Fruit fly (Drosophila melanogaster) whole organism, embryonic: ENCODE results near the gene fz4.

Experiments used
- NC2β ChIP-seq: fragments of 200-800 bp; sonication (Bioruptor generic); optimal IDR thresholded peaks from 2 replicates; lab custom pipeline; 2016; ENCODE audit warnings: missing biosample characterization, missing genetic modification characterization
- Oli ChIP-seq: fragments of 200-800 bp; sonication (Bioruptor generic); optimal IDR thresholded peaks from 2 replicates; lab custom pipeline; 2018; ENCODE audit warnings: missing biosample characterization, mild to moderate bottlenecking, missing genetic modification characterization, moderate library complexity
- Poxn ChIP-seq: fragments of 200-800 bp; sonication (Bioruptor generic); IDR thresholded peaks from 2 replicates; pipeline ENCODE4 v1.3.6; 2022; ENCODE audit warnings: missing biosample characterization, missing genetic modification characterization
- insv ChIP-seq, 2 experiments: fragments of 200-800 bp; sonication (Bioruptor generic); optimal IDR thresholded peaks; 3 replicates each; lab custom pipeline; 2016 to 2018; ENCODE audit warnings: missing biosample characterization in 2 of 2, missing genetic modification characterization in 2 of 2

- TF ChIP-seq Oli (tag; lab: Kevin White, UChicago): no peak
- TF ChIP-seq NC2β: no peak
- no peak for TF ChIP-seq Poxn (GFP tag; lab: Robert Waterston, UW)
- peak in 1 of 2 experiments; percentile 4 for TF ChIP-seq insv (GFP tag; optimal IDR thresholded peaks at IDR 0.05; lab: Kevin White, UChicago)
Observed at dm6 chrX:7109793-7110606, at the start of gene fz4.
